Worm (Caenorhabditis elegans): ENCODE data around the gene ZC15.1.
"Not testable (repeated sequence)": the region's sequence is repeated elsewhere in the genome, so short reads cannot be mapped to it uniquely, and the experiment has no call there.

Gene ZC15.1

DNA sequence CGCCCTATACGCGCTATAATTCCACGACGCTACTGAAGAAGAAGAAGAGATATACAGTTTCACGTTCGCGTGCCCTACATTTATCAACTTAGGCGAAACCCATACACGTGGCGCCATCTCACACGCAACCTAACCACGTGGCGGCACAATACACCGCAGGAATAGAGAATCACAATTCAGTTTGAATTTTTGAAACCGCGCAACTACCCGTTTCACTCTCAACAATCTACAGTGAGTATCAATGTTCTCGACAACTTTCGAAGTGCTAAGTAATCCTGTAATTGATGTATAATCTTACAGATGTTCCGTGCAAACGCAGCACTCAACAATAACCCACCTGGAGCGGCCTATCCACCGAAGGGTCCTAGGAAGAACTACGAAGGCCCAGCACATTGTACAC, at the start of gene ZC15.1:
Gene ZC15.1 (plus strand): TSS at position 301 of the 400 bp plus-strand sequence.
- TF ChIP-seq dao-5 (tag; optimal IDR thresholded peaks at IDR 0.05) (no peak), him-1 (tag; optimal IDR thresholded peaks at IDR 0.05) (no peak), W03F9.2 (tag; optimal IDR thresholded peaks at IDR 0.05) (no peak)

DNA sequence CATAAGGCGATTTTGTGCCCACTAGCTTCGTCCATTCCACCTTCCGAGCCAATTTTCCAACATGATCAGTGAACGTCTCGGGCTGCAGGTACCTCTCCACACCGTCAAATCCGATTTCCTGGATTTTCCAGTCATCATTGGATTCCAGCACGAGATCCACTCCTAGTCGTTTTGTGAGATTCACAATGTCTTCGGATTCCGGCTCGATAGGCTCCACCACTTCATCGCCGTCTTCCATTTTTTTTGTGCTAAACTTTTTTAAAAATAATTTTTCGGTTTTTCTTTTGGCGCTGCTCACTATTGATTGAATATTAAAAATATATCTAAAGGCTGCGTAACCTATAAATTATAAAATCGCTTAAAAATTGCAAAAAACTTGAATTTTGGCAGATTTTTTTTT, 38.9 kb upstream of the ZC15.1 start, which contains the start of gene mdt-17:
Gene mdt-17 (minus strand): TSS at position 256 of the 400 bp plus-strand sequence.
- TF ChIP-seq dao-5 (tag; optimal IDR thresholded peaks at IDR 0.05): no peak
- TF ChIP-seq W03F9.2 (tag; optimal IDR thresholded peaks at IDR 0.05): no peak

DNA sequence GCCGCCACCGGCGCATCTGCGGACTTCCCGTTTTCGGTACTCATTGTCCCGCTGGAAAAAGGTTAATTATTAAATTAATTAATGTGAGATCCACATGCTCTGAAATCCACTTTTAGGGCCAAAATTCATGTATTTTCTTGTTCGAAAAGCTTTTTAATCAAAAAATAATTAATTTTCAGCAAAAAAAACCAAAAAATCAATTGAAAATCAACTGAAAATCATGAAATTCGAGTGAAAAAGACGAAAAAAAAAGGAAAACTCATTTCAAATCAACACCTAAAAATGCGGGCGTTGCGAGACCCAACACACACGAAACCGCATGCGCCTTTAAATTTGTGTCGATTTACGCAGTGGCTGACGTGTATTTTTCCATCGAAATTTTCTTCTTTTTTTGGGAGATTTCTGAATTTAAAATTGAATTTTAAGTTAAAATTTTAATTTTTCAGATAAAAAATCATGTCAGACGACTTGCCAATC, 36.2 kb upstream of the ZC15.1 start, which contains the start of the genes prmt-1 and cdkr-3:
Gene prmt-1 (minus strand): TSS at position 51 of the 477 bp plus-strand sequence.
Gene cdkr-3 (plus strand): TSS at position 447 of the 477 bp plus-strand sequence.
- TF ChIP-seq dao-5 (tag; optimal IDR thresholded peaks at IDR 0.05) (no peak), him-1 (tag; optimal IDR thresholded peaks at IDR 0.05) (no peak), W03F9.2 (tag; optimal IDR thresholded peaks at IDR 0.05) (peak; percentile 71)

DNA sequence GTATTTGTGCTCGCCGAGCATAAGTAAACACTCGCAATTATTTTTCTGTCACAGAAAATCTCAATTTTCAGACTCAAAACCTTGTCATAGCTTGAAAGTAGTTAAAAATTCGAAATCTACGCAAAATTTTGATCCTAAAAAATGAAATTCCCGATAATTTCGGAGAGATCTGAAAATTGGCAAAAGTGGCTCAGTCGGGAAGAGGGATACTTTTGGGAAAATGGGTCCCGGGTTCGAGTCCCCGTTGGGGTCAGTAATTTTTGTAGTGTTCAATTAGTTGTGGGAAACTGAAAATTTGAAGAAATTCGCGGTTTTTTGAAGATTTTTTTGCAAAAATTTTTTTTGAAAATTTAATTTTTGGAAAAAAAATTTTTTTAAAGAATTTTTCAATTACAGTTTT, 29.0 kb upstream of the ZC15.1 start:
- TF ChIP-seq W03F9.2 (tag; optimal IDR thresholded peaks at IDR 0.05): no peak
- no peak for TF ChIP-seq him-1 (tag; optimal IDR thresholded peaks at IDR 0.05)
- no peak for TF ChIP-seq dao-5 (tag; optimal IDR thresholded peaks at IDR 0.05)

DNA sequence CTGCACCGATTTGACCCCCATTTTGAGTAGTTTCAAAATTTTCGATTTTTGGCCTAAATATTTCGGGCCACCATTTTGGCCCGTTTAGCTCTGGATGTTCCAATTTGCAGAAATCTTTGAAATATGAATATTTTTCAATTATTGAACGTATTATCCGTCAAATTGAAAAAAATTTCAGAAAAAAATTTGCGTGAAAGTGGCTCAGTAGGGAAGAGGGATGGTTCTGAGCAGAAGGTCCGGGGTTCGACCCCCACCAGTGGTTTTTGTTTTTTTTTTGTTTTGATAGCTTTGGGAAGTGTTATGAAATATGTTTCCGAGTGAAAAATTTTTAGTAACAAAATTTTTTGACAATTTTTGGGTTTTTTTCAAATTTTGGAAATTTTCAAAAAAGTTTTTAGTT, 26.6 kb upstream of the ZC15.1 start:
- TF ChIP-seq W03F9.2 (tag; optimal IDR thresholded peaks at IDR 0.05) (no peak), dao-5 (tag; optimal IDR thresholded peaks at IDR 0.05) (no peak), him-1 (tag; optimal IDR thresholded peaks at IDR 0.05) (no peak)

DNA sequence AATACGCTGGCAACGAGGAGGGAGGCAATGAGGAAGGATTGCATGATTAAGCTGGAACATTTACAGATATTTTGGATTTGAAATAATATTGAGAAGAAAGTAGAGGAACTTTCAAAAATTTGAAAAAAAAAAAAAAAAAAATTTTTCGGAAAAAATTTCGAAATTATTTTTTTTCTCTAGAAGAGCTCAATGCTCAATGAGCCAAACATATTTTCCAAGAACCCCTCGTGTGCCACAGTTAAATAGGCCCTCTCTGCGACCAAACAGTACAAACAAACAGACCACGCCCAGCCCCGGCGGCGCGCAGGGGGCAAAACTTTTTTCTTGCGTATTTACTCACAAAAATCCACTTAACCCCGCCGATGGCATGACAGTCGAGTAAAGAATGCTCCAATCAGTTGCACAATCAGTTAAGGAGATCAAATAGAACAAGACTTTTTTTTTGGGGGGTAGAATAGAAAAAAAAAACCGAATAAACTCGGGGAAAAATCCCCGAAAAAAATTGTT, 26.0 kb upstream of the ZC15.1 start, which contains the start of gene pqn-94:
Gene pqn-94 (minus strand): TSS at position 51 of the 507 bp plus-strand sequence.
- TF ChIP-seq him-1 (tag; optimal IDR thresholded peaks at IDR 0.05) (no peak), dao-5 (tag; optimal IDR thresholded peaks at IDR 0.05) (no peak), W03F9.2 (tag; optimal IDR thresholded peaks at IDR 0.05) (no peak)

DNA sequence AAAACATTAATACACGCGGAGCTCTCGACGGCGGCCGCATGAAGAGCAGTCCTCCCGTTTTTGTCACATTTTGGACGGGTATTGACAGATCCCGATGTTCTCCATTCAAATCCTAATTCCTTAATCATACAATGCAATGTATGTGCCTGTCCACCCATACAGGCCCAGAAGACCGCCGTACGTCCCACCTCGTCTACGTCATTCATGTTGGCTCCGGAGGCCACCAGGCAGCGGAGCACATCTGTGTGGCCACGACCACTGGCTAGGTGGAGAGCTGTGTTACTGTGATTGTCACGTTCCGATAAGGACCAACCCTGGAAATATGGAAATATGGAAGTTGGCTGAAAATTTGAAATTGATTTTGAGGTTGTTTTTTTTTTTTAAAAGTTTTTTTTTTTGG, 23.1 kb upstream of the ZC15.1 start:
- TF ChIP-seq W03F9.2 (tag; optimal IDR thresholded peaks at IDR 0.05) (no peak), dao-5 (tag; optimal IDR thresholded peaks at IDR 0.05) (no peak), him-1 (tag; optimal IDR thresholded peaks at IDR 0.05) (no peak)

DNA sequence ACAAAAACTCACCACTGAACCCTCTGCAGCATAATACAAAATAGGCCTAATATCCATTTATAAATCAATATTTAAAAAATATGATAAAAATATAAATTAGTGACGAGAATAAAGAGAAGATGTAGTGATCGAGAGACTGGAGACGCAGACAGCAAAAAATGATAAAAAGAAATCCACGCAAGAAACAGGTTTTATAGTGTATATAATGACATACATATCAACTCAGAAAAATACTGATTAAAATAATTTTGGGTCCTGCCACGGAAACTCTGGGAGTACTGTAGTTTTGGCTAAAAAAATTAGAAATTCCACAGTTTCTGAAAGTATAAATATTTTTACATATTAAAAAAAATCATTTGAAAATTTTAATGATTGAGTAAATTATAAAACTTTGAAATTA, 16.6 kb upstream of the ZC15.1 start, which contains the start of gene mlt-4:
Gene mlt-4 (minus strand): TSS at position 101 of the 400 bp plus-strand sequence.
- TF ChIP-seq W03F9.2 (tag; optimal IDR thresholded peaks at IDR 0.05) (no peak), him-1 (tag; optimal IDR thresholded peaks at IDR 0.05) (no peak), dao-5 (tag; optimal IDR thresholded peaks at IDR 0.05) (no peak)

DNA sequence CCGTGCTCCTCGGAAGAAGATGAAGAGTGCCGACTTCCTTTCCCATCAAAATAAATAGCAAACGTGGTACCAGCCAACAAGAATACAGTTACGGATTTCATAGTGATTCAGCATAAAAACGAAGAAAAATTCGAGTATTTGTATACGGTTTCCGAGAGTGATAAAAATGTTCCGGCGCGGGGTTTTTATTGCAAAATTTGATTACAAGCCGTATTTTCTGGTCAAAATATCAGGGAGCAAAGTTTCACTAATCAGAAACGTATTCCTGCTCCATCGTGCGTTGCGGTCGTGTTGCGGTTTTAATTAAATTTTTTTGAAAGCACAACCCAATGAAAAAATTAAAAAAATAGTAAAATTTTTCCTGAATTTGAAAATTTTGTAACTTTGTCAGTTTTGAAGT, 11.5 kb upstream of the ZC15.1 start, which contains the start of gene clec-261:
Gene clec-261 (minus strand): TSS at position 101 of the 400 bp plus-strand sequence.
- no peak for TF ChIP-seq W03F9.2 (tag; optimal IDR thresholded peaks at IDR 0.05)
- TF ChIP-seq dao-5 (tag; optimal IDR thresholded peaks at IDR 0.05): no peak
- no peak for TF ChIP-seq him-1 (tag; optimal IDR thresholded peaks at IDR 0.05)

DNA sequence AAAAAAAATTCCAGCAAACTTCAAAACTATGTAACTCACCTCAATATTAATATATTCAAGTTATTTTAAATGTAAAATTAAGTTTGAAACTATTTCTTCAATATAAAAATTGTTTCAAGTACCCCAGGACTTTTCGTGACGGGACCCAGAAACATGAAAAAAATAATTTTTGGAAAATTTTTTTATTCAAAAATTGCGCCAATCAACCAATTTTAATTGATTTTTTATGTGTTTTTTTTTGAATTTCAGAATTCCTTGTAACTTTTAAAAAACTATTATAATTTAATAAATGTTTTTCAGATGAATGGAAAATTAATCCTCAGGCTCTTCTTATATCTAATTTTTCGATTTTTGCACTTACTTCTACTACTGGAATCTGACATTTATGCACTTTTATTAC, 8.3 kb upstream of the ZC15.1 start, which contains the start of gene ZC15.5:
Gene ZC15.5 (plus strand): TSS at position 301 of the 400 bp plus-strand sequence.
- TF ChIP-seq dao-5 (tag; optimal IDR thresholded peaks at IDR 0.05) (no peak), him-1 (tag; optimal IDR thresholded peaks at IDR 0.05) (no peak), W03F9.2 (tag; optimal IDR thresholded peaks at IDR 0.05) (no peak)

DNA sequence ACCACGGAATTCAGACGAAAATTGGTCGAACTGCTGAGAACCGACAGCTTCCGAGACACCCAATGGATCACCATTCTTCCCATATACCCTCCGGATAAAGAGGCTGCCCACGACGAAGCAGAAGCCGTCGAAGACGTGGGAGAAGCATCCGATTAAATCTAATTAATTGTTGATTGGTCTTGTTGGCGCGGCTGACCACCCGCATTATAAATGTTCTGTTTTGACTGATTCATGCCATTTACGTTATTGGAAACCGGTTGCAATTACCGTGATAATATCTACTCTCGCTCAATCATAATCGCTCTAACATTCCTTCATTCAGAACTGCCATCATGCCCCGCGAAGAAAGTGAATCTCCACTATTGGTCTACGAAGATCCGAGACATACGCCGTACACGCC, 2.6 kb upstream of the ZC15.1 start, which contains the start of gene ZC15.3:
Gene ZC15.3 (plus strand): TSS at position 301 of the 400 bp plus-strand sequence.
- not testable (repeated sequence) for TF ChIP-seq W03F9.2, him-1, dao-5 (tag; optimal IDR thresholded peaks at IDR 0.05)

DNA sequence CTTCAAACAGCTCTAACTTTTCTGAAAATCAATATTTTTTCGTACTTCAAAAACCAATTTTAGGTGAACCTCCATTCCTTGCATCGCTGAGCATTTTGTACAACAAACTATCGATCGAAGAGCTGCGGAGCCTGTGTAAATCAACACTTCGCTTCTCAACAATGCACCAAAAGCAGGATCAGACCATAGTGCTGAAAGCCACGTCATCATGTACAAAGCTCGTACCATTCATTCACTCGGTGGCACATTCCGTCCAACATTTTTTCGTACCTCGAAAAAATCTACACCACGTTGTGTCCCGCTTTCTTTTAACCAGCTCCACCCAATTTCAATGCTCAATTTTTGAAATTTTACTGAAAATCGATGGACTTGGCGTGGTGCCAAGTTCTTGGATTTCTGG, 4.7 kb downstream of the ZC15.1 start, which contains the start of gene ZC15.10:
Gene ZC15.10 (plus strand): TSS at position 162 of the 400 bp plus-strand sequence.
- TF ChIP-seq him-1 (tag; optimal IDR thresholded peaks at IDR 0.05) (no peak), dao-5 (tag; optimal IDR thresholded peaks at IDR 0.05) (no peak), W03F9.2 (tag; optimal IDR thresholded peaks at IDR 0.05) (no peak)

DNA sequence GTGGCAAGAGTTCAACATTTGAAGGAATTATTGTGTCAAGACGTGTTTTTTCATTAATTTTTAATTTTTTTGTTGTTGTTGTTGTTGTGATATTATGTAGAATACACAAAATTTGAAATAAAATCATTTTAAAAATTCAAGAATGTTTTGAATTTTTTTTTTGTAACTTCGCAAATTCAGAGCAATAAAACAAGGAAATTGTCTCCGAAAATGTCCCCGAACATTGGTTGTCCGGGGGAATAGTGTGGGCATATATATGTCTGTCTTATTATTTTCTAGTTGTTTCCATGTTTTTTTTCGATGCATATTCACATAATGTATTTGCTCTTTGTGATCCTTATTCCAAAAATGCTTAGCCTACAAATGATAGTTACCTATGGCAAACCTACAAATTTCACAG, 5.6 kb downstream of the ZC15.1 start, which contains the start of gene clec-262:
Gene clec-262 (plus strand): TSS at position 301 of the 400 bp plus-strand sequence.
- TF ChIP-seq dao-5 (tag; optimal IDR thresholded peaks at IDR 0.05): no peak
- TF ChIP-seq him-1 (tag; optimal IDR thresholded peaks at IDR 0.05): no peak

DNA sequence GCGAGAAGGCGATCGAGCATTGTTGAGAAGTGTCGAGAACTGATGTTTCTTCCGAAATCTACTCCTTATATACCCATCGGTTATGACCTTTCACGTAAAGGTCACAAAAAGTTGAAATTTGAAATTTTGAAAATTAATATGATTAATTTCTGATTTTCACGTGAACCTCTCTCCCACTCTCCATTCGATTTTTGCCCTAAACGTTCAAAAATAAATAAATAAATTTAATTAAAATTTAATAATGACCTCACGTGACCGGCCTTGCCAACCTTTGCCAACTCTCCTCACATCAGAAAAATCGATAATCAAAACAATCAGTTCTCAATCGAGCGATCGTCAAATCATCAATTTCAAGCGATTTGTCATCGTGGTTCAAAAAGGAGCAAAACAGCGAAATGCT, 11.5 kb downstream of the ZC15.1 start, which contains the start of gene Y113G7C.1:
Gene Y113G7C.1 (plus strand): TSS at position 301 of the 400 bp plus-strand sequence.
- no peak for TF ChIP-seq W03F9.2 (tag; optimal IDR thresholded peaks at IDR 0.05)
- TF ChIP-seq dao-5 (tag; optimal IDR thresholded peaks at IDR 0.05): no peak
- no peak for TF ChIP-seq him-1 (tag; optimal IDR thresholded peaks at IDR 0.05)

Data from whole organism, L4/young adult.